Fruit fly (Drosophila melanogaster): ENCODE measurements around the gene lic.

- TF ChIP-seq crc (GFP tag; optimal IDR thresholded peaks at IDR 0.05) (no peak), usp (GFP tag; optimal IDR thresholded peaks at IDR 0.05) (no peak), pho (GFP tag; optimal IDR thresholded peaks at IDR 0.05) (no peak), sima (GFP tag; optimal IDR thresholded peaks at IDR 0.05) (no peak), Eip74EF (GFP tag; optimal IDR thresholded peaks at IDR 0.05) (peak in 1 of 2 experiments; percentile 67), CG8478 (optimal IDR thresholded peaks at IDR 0.05) (no peak), CG14710 (tag; optimal IDR thresholded peaks at IDR 0.05) (no peak), NC2α (GFP tag; optimal IDR thresholded peaks at IDR 0.05) (no peak), sob (GFP tag; IDR thresholded peaks at IDR 0.05) (peak; percentile 47; the same call in 1 of the 2 replicates), onecut (GFP tag; IDR thresholded peaks at IDR 0.05) (no peak)
Measured at dm6 chrX:13087333-13087828, 3.6 kb upstream of the lic start.

Data from whole organism, embryonic.